Worm (Caenorhabditis elegans) whole organism, young adult: ENCODE measurements around the gene F41C6.6.

Source experiments
- B0035.1 ChIP-seq: sonication (generic microtip); optimal IDR thresholded peaks from 2 replicates; lab custom pipeline; 2016; ENCODE audit warnings: missing genetic modification characterization, mild to moderate bottlenecking, missing compliant biosample characterization, missing genotype, missing genetic modification reagents
- B0261.1 ChIP-seq: sonication (generic microtip); optimal IDR thresholded peaks from 2 replicates; lab custom pipeline; 2016; ENCODE audit warnings: mild to moderate bottlenecking, missing genetic modification characterization, moderate library complexity, missing compliant biosample characterization
- C17E4.6 ChIP-seq: fragments of 200-800 bp; sonication (Bioruptor generic); IDR thresholded peaks from 2 replicates; pipeline ENCODE4 v1.3.6; 2022; ENCODE audit warnings: missing genetic modification reagents, missing genetic modification characterization, missing compliant biosample characterization
- F23B12.7 ChIP-seq: sonication (generic microtip); optimal IDR thresholded peaks from 2 replicates; lab custom pipeline; 2017; ENCODE audit warnings: missing genetic modification characterization, mild to moderate bottlenecking, missing compliant biosample characterization, antibody characterized with exemption, moderate library complexity; ENCODE audit not compliant: insufficient read depth
- F55B11.4 ChIP-seq: sonication (generic microtip); optimal IDR thresholded peaks from 2 replicates; lab custom pipeline; 2016; ENCODE audit warnings: missing compliant biosample characterization, missing genetic modification characterization, borderline replicate concordance; ENCODE audit not compliant: insufficient read depth
- F57C9.4 ChIP-seq: sonication (generic microtip); optimal IDR thresholded peaks from 2 replicates; lab custom pipeline; 2017; ENCODE audit warnings: mild to moderate bottlenecking, missing genetic modification characterization, missing compliant biosample characterization
- T07F8.4 ChIP-seq: sonication (generic microtip); optimal IDR thresholded peaks from 2 replicates; lab custom pipeline; 2016; ENCODE audit warnings: mild to moderate bottlenecking, missing genetic modification characterization, moderate library complexity, missing compliant biosample characterization
- Y53G8AR.9 ChIP-seq: fragments of 200-800 bp; sonication (Bioruptor generic); conservative IDR thresholded peaks from 2 replicates; pipeline ENCODE4 v1.3.6; 2022; ENCODE audit warnings: missing genetic modification reagents, missing genetic modification characterization, missing compliant biosample characterization
- Y56A3A.18 ChIP-seq: fragments of 200-800 bp; sonication (Bioruptor generic); IDR thresholded peaks from 2 replicates; pipeline ENCODE4 v1.3.6; 2022; ENCODE audit warnings: missing genetic modification reagents, missing genetic modification characterization, missing compliant biosample characterization
- Y67H2A.10 ChIP-seq: fragments of 200-800 bp; sonication (Bioruptor generic); conservative IDR thresholded peaks from 2 replicates; pipeline ENCODE4 v1.3.6; 2022; ENCODE audit warnings: missing genetic modification reagents, missing genetic modification characterization, missing compliant biosample characterization
- Y79H2A.3 ChIP-seq: fragments of 200-800 bp; sonication (Bioruptor generic); conservative IDR thresholded peaks from 2 replicates; pipeline ENCODE4 v1.3.6; 2022; ENCODE audit warnings: missing genetic modification reagents, missing genetic modification characterization, missing compliant biosample characterization
- Y95B8A.8 ChIP-seq: fragments of 200-800 bp; sonication (Bioruptor generic); IDR thresholded peaks from 2 replicates; pipeline ENCODE4 v1.3.6; 2022; ENCODE audit warnings: missing genetic modification reagents, missing genetic modification characterization, missing compliant biosample characterization
- ZK185.1 ChIP-seq: sonication (generic microtip); optimal IDR thresholded peaks from 2 replicates; lab custom pipeline; 2016; ENCODE audit warnings: mild to moderate bottlenecking, missing genetic modification characterization, missing compliant biosample characterization; ENCODE audit not compliant: poor library complexity, severe bottlenecking
- ama-1 ChIP-seq, 3 experiments: fragments of 150-350 bp in 1 of 3; sonication (generic microtip) in 2 of 3; optimal IDR thresholded peaks; 2 replicates each; lab custom pipeline; 2014 to 2018; ENCODE audit warnings: missing biosample characterization in 2 of 3, missing genetic modification characterization in 2 of 3, missing genetic modification reagents in 2 of 3
- athp-1 ChIP-seq: sonication (generic microtip); optimal IDR thresholded peaks from 2 replicates; lab custom pipeline; 2017; ENCODE audit warnings: mild to moderate bottlenecking, missing genetic modification characterization, missing compliant biosample characterization
- attf-3 ChIP-seq: fragments of 200-800 bp; sonication (Bioruptor generic); conservative IDR thresholded peaks from 2 replicates; pipeline ENCODE4 v1.3.6; 2022; ENCODE audit warnings: missing genetic modification reagents, missing genetic modification characterization, missing compliant biosample characterization
- bed-2 ChIP-seq: fragments of 200-800 bp; sonication (Bioruptor generic); IDR thresholded peaks from 2 replicates; pipeline ENCODE4 v1.3.6; 2022; ENCODE audit warnings: missing genetic modification reagents, missing genetic modification characterization, missing compliant biosample characterization
- ceh-100 ChIP-seq: fragments of 200-800 bp; sonication (Bioruptor generic); IDR thresholded peaks from 2 replicates; pipeline ENCODE4 v1.3.6; 2022; ENCODE audit warnings: missing genetic modification reagents, missing genetic modification characterization, missing compliant biosample characterization
- ceh-40 ChIP-seq: fragments of 200-800 bp; sonication (Bioruptor generic); IDR thresholded peaks from 2 replicates; pipeline ENCODE4 v1.3.6; 2022; ENCODE audit warnings: missing genetic modification characterization, missing compliant biosample characterization
- ceh-58 ChIP-seq: fragments of 200-800 bp; sonication (Bioruptor generic); IDR thresholded peaks from 2 replicates; pipeline ENCODE4 v1.3.6; 2022; ENCODE audit warnings: missing genetic modification characterization, missing compliant biosample characterization
- ceh-79 ChIP-seq: sonication (generic microtip); optimal IDR thresholded peaks from 2 replicates; lab custom pipeline; 2017; ENCODE audit warnings: mild to moderate bottlenecking, missing genetic modification characterization, missing compliant biosample characterization
- die-1 ChIP-seq: sonication (generic microtip); optimal IDR thresholded peaks from 2 replicates; lab custom pipeline; 2016; ENCODE audit warnings: missing genotype, mild to moderate bottlenecking, missing genetic modification characterization, missing compliant biosample characterization
- dox-1 ChIP-seq: fragments of 200-800 bp; sonication (Bioruptor generic); IDR thresholded peaks from 2 replicates; pipeline ENCODE4 v1.3.6; 2022; ENCODE audit warnings: missing genetic modification reagents, missing genetic modification characterization, missing compliant biosample characterization
- dpff-1 ChIP-seq: sonication (generic microtip); optimal IDR thresholded peaks from 2 replicates; lab custom pipeline; 2017; ENCODE audit warnings: mild to moderate bottlenecking, missing genetic modification characterization, missing compliant biosample characterization
- egl-18 ChIP-seq: fragments of 200-800 bp; sonication (Bioruptor generic); IDR thresholded peaks from 2 replicates; pipeline ENCODE4 v1.3.6; 2022; ENCODE audit warnings: missing genetic modification reagents, missing genetic modification characterization, missing compliant biosample characterization
- ets-4 ChIP-seq: fragments of 200-800 bp; sonication (Bioruptor generic); optimal IDR thresholded peaks from 2 replicates; lab custom pipeline; 2018; ENCODE audit warnings: mild to moderate bottlenecking, missing genetic modification characterization, missing compliant biosample characterization
- fkh-3 ChIP-seq: sonication (generic microtip); optimal IDR thresholded peaks from 2 replicates; lab custom pipeline; 2016; ENCODE audit warnings: mild to moderate bottlenecking, missing genetic modification characterization, missing compliant biosample characterization
- hlh-12 ChIP-seq: sonication (generic microtip); optimal IDR thresholded peaks from 2 replicates; lab custom pipeline; 2016; ENCODE audit warnings: missing genetic modification characterization, missing compliant biosample characterization
- hlh-26 ChIP-seq: fragments of 200-800 bp; sonication (Bioruptor generic); conservative IDR thresholded peaks from 2 replicates; pipeline ENCODE4 v1.3.6; 2022; ENCODE audit warnings: missing genetic modification reagents, missing genetic modification characterization, missing compliant biosample characterization
- hrde-1 ChIP-seq: sonication (generic microtip); optimal IDR thresholded peaks from 2 replicates; lab custom pipeline; 2016; ENCODE audit warnings: missing genetic modification characterization, mild to moderate bottlenecking, missing compliant biosample characterization, moderate library complexity, missing genotype, missing genetic modification reagents, borderline replicate concordance
- lir-1 ChIP-seq: fragments of 200-800 bp; sonication (Bioruptor generic); conservative IDR thresholded peaks from 2 replicates; pipeline ENCODE4 v1.3.6; 2022; ENCODE audit warnings: missing genetic modification reagents, missing genetic modification characterization, missing compliant biosample characterization
- lsy-27 ChIP-seq: sonication (generic microtip); optimal IDR thresholded peaks from 2 replicates; lab custom pipeline; 2017; ENCODE audit warnings: missing genetic modification characterization, mild to moderate bottlenecking, missing compliant biosample characterization, antibody characterized with exemption, missing genotype, borderline replicate concordance; ENCODE audit not compliant: insufficient read depth
- madf-3 ChIP-seq: fragments of 200-800 bp; sonication (Bioruptor generic); IDR thresholded peaks from 2 replicates; pipeline ENCODE4 v1.3.6; 2022; ENCODE audit warnings: missing genetic modification reagents, missing genetic modification characterization, missing compliant biosample characterization
- mcd-1 ChIP-seq: fragments of 200-800 bp; sonication (Bioruptor generic); IDR thresholded peaks from 2 replicates; pipeline ENCODE4 v1.3.6; 2022; ENCODE audit warnings: missing genetic modification reagents, missing genetic modification characterization, missing compliant biosample characterization
- mel-28 ChIP-seq: sonication (generic microtip); optimal IDR thresholded peaks from 2 replicates; lab custom pipeline; 2016; ENCODE audit warnings: borderline replicate concordance, mild to moderate bottlenecking, missing genetic modification characterization, missing compliant biosample characterization
- nhr-120 ChIP-seq: fragments of 200-800 bp; sonication (Bioruptor generic); IDR thresholded peaks from 2 replicates; pipeline ENCODE4 v1.3.6; 2022; ENCODE audit warnings: missing genetic modification characterization, missing compliant biosample characterization
- nhr-179 ChIP-seq: sonication (generic microtip); optimal IDR thresholded peaks from 2 replicates; lab custom pipeline; 2016; ENCODE audit warnings: mild to moderate bottlenecking, missing genetic modification characterization, missing compliant biosample characterization
- nhr-80 ChIP-seq: sonication (generic microtip); optimal IDR thresholded peaks from 2 replicates; lab custom pipeline; 2016; ENCODE audit warnings: missing genetic modification characterization, missing compliant biosample characterization
- pbrm-1 ChIP-seq: fragments of 200-800 bp; sonication (Bioruptor generic); IDR thresholded peaks from 2 replicates; pipeline ENCODE4 v1.3.6; 2022; ENCODE audit warnings: missing genetic modification reagents, missing genetic modification characterization, missing compliant biosample characterization
- rcor-1 ChIP-seq: fragments of 200-800 bp; sonication (Bioruptor generic); IDR thresholded peaks from 2 replicates; pipeline ENCODE4 v1.3.6; 2022; ENCODE audit warnings: missing genetic modification reagents, missing genetic modification characterization, missing compliant biosample characterization
- rpc-1 ChIP-seq, 2 experiments: fragments of 150-350 bp in 1 of 2; sonication (generic microtip) in 1 of 2; optimal IDR thresholded peaks; 2 replicates each; lab custom pipeline; 2014 to 2018; ENCODE audit warnings: missing biosample characterization in 1 of 2, missing genetic modification characterization in 1 of 2, missing genetic modification reagents in 1 of 2, missing genotype in 1 of 2
- snpc-1.1 ChIP-seq: sonication (generic microtip); optimal IDR thresholded peaks from 2 replicates; lab custom pipeline; 2017; ENCODE audit warnings: missing genetic modification characterization, mild to moderate bottlenecking, missing compliant biosample characterization, antibody characterized with exemption, moderate library complexity, missing genotype, missing genetic modification reagents; ENCODE audit not compliant: insufficient read depth
- snpc-3.4 ChIP-seq: sonication (generic microtip); optimal IDR thresholded peaks from 2 replicates; lab custom pipeline; 2017; ENCODE audit warnings: missing genetic modification characterization, mild to moderate bottlenecking, missing compliant biosample characterization, antibody characterized with exemption, moderate library complexity, missing genotype, missing genetic modification reagents
- somi-1 ChIP-seq: fragments of 200-800 bp; sonication (Bioruptor generic); optimal IDR thresholded peaks from 2 replicates; lab custom pipeline; 2018; ENCODE audit warnings: mild to moderate bottlenecking, missing genetic modification characterization, missing compliant biosample characterization
- tbp1 ChIP-seq: fragments of 200-800 bp; sonication (Bioruptor generic); optimal IDR thresholded peaks from 2 replicates; lab custom pipeline; 2018; ENCODE audit warnings: mild to moderate bottlenecking, missing genetic modification characterization, missing compliant biosample characterization
- tlf-1 ChIP-seq: fragments of 200-800 bp; sonication (Bioruptor generic); optimal IDR thresholded peaks from 2 replicates; lab custom pipeline; 2018; ENCODE audit warnings: mild to moderate bottlenecking, missing genetic modification characterization, missing compliant biosample characterization

Gene F41C6.6

DNA sequence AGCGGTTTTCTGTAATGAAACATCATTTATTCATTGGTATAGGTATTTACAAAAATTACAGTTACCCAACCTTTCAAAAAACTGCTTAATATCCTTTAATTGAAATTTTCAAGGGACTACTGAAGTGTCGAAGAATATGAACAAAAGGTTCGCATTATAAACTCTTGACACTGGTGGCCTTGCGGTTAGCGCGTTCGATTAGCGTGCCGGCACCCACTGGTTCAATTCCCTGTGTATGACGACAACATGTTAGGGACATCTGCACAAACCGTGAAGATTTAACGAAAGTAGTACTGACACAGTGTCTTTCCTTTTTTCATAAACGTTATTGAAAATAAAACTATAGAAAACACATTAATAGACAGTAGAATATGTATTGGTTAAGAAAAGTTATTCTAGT, 14.0 kb downstream of the F41C6.6 start (continued):
- TF ChIP-seq Y67H2A.10 (GFP tag; lab: Robert Waterston, UW) (0 out of 2 replicates have a peak, but pooled peaks have one; percentile 19), mel-28 (no peak), ceh-40 (GFP tag; lab: Robert Waterston, UW) (peak; percentile 80), egl-18 (GFP tag; lab: Robert Waterston, UW) (no peak), F55B11.4 (peak; percentile 30), lsy-27 (tag; lab: Kevin White, UChicago) (no peak), hrde-1 (tag; lab: Kevin White, UChicago) (peak; percentile 82), ama-1 (optimal IDR thresholded peaks at IDR 0.05; lab: Kevin White, UChicago) (no peak), ama-1 (GFP tag; optimal IDR thresholded peaks at IDR 0.05; lab: Kevin White, UChicago) (peak in 1 of 2 experiments; percentile 94), madf-3 (GFP tag; lab: Robert Waterston, UW) (peak; percentile 75; the same call in 1 of the 2 replicates), somi-1 (peak; percentile 69), fkh-3 (peak; percentile 35), rcor-1 (peak; percentile 85), ets-4 (GFP tag; lab: Kevin White, UChicago) (peak; percentile 61), F57C9.4 (tag; lab: Kevin White, UChicago) (peak; percentile 33), nhr-120 (peak; percentile 90; the same call in 1 of the 2 replicates), B0035.1 (tag; lab: Kevin White, UChicago) (peak; percentile 85), nhr-179 (peak; percentile 79), ceh-79 (tag; lab: Kevin White, UChicago) (peak; percentile 95), B0261.1 (peak; percentile 89), ceh-58 (GFP tag; lab: Robert Waterston, UW) (peak; percentile 82; the same call in 1 of the 2 replicates), nhr-80 (tag; lab: Kevin White, UChicago) (peak; percentile 44), mcd-1 (GFP tag; lab: Robert Waterston, UW) (no peak; the same call in 1 of the 2 replicates), bed-2 (GFP tag; lab: Robert Waterston, UW) (peak; percentile 84; the same call in 1 of the 2 replicates), F23B12.7 (tag; lab: Kevin White, UChicago) (peak; percentile 57), Y95B8A.8 (peak; percentile 68; the same call in 1 of the 2 replicates), lir-1 (GFP tag; lab: Robert Waterston, UW) (no peak), ZK185.1 (peak; percentile 65), attf-3 (no peak), ceh-100 (GFP tag; lab: Robert Waterston, UW) (no peak; the same call in none of the 2 replicates), hlh-26 (no peak), snpc-3.4 (peak; percentile 85), tbp1 (GFP tag; lab: Kevin White, UChicago) (peak; percentile 94), pbrm-1 (peak; percentile 83), snpc-1.1 (tag; lab: Kevin White, UChicago) (peak; percentile 44), athp-1 (tag; lab: Kevin White, UChicago) (peak; percentile 44), dpff-1 (no peak), C17E4.6 (GFP tag; lab: Robert Waterston, UW) (peak; percentile 74), Y53G8AR.9 (GFP tag; lab: Robert Waterston, UW) (peak; percentile 84), tlf-1 (GFP tag; lab: Kevin White, UChicago) (peak; percentile 54), Y79H2A.3 (GFP tag; lab: Robert Waterston, UW) (no peak), Y56A3A.18 (GFP tag; lab: Robert Waterston, UW) (peak; percentile 97), T07F8.4 (tag; lab: Kevin White, UChicago) (peak; percentile 84), dox-1 (GFP tag; lab: Robert Waterston, UW) (peak; percentile 90), die-1 (peak; percentile 96), rpc-1 (optimal IDR thresholded peaks at IDR 0.05; lab: Kevin White, UChicago) (peak; percentile 93), rpc-1 (tag; optimal IDR thresholded peaks at IDR 0.05; lab: Kevin White, UChicago) (peak; percentile 89), hlh-12 (peak; percentile 73)
